Worm (Caenorhabditis elegans): ENCODE results near the gene unc-85.

Gene unc-85

ce11 chrII:4665359-4665758 lies 36.5 kb upstream of the unc-85 start, which contains the start of gene T05A7.11:
T05A7.11 (minus strand) TSS chrII:4665459.
- TF ChIP-seq Y53F4B.3 (GFP tag; IDR thresholded peaks at IDR 0.05) (no peak), him-1 (tag; optimal IDR thresholded peaks at IDR 0.05) (no peak), madf-8 (GFP tag; conservative IDR thresholded peaks at IDR 0.05) (no peak), atf-7 (tag; optimal IDR thresholded peaks at IDR 0.05) (no peak), F52B5.7 (tag; optimal IDR thresholded peaks at IDR 0.05) (no peak)

- TF ChIP-seq hmg-20 (GFP tag; IDR thresholded peaks at IDR 0.05): no peak
- no peak for TF ChIP-seq T26A5.8 (tag; optimal IDR thresholded peaks at IDR 0.05)
- TF ChIP-seq ccch-3 (GFP tag; optimal IDR thresholded peaks at IDR 0.05): no peak
- TF ChIP-seq ztf-6 (GFP tag; IDR thresholded peaks at IDR 0.05): no peak
- no peak for TF ChIP-seq K11D2.4 (GFP tag; IDR thresholded peaks at IDR 0.05)
- no peak for TF ChIP-seq attf-6 (GFP tag; IDR thresholded peaks at IDR 0.05)
- TF ChIP-seq F52B5.7 (tag; optimal IDR thresholded peaks at IDR 0.05): no peak
- no peak for TF ChIP-seq Y56A3A.18 (GFP tag; IDR thresholded peaks at IDR 0.05)
- no peak for TF ChIP-seq unc-130 (GFP tag; optimal IDR thresholded peaks at IDR 0.05)
Observed at ce11 chrII:4667572-4667971, 34.3 kb upstream of the unc-85 start, which contains the start of gene fut-5. fut-5 (minus strand) TSS chrII:4667672.

ce11 chrII:4671692-4672091 lies 30.2 kb upstream of the unc-85 start, which contains the start of gene T05A7.6:
T05A7.6 (minus strand) TSS chrII:4671792.
- TF ChIP-seq tlf-1 (GFP tag; optimal IDR thresholded peaks at IDR 0.05): no peak
- TF ChIP-seq pha-4 (tag; optimal IDR thresholded peaks at IDR 0.05): no peak
- TF ChIP-seq B0019.2 (GFP tag; conservative IDR thresholded peaks at IDR 0.05): no peak
- TF ChIP-seq mel-28 (tag; optimal IDR thresholded peaks at IDR 0.05; ENCODE audit: borderline replicate concordance): no peak
- no peak for TF ChIP-seq T26A5.8 (tag; optimal IDR thresholded peaks at IDR 0.05)
- no peak for TF ChIP-seq xnd-1 (tag; optimal IDR thresholded peaks at IDR 0.05)
- no peak for TF ChIP-seq attf-6 (GFP tag; IDR thresholded peaks at IDR 0.05)
- TF ChIP-seq cebp-2 (GFP tag; IDR thresholded peaks at IDR 0.05): no peak
- no peak for TF ChIP-seq F39B2.1 (GFP tag; IDR thresholded peaks at IDR 0.05)
- no peak for TF ChIP-seq ztf-3 (GFP tag; optimal IDR thresholded peaks at IDR 0.05)

ce11 chrII:4672584-4673110 lies 29.2 kb upstream of the unc-85 start, which contains the start of the genes clec-140 and hmg-11:
clec-140 (plus strand) TSS chrII:4673060.
hmg-11 (plus strand) TSS chrII:4673085.
- TF ChIP-seq attf-6 (GFP tag; IDR thresholded peaks at IDR 0.05): no peak
- no peak for TF ChIP-seq him-1 (tag; optimal IDR thresholded peaks at IDR 0.05)
- no peak for TF ChIP-seq ccch-3 (GFP tag; optimal IDR thresholded peaks at IDR 0.05)
- no peak for TF ChIP-seq ekl-4 (GFP tag; IDR thresholded peaks at IDR 0.05)
- no peak for TF ChIP-seq B0019.2 (GFP tag; conservative IDR thresholded peaks at IDR 0.05)
- TF ChIP-seq K12H6.12 (tag; optimal IDR thresholded peaks at IDR 0.05): no peak
- TF ChIP-seq attf-3 (GFP tag; conservative IDR thresholded peaks at IDR 0.05): 0 out of 2 replicates have a peak, but pooled peaks have one; percentile 25
- TF ChIP-seq pha-4 (tag; optimal IDR thresholded peaks at IDR 0.05): no peak
- TF ChIP-seq Y95B8A.8 (GFP tag; IDR thresholded peaks at IDR 0.05): no peak
- 0 out of 2 replicates have a peak, but pooled peaks have one; percentile 31 for TF ChIP-seq zfh-2 (GFP tag; conservative IDR thresholded peaks at IDR 0.05)
- TF ChIP-seq somi-1 (GFP tag; optimal IDR thresholded peaks at IDR 0.05): no peak
- 0 out of 2 replicates have a peak, but pooled peaks have one; percentile 33 for TF ChIP-seq mcd-1 (GFP tag; IDR thresholded peaks at IDR 0.05)
- TF ChIP-seq F57A8.1 (GFP tag; optimal IDR thresholded peaks at IDR 0.05): no peak
- peak; percentile 66 for TF ChIP-seq dox-1 (GFP tag; IDR thresholded peaks at IDR 0.05)
- TF ChIP-seq lin-35 (GFP tag; optimal IDR thresholded peaks at IDR 0.05): no peak
- 0 out of 2 replicates have a peak, but pooled peaks have one; percentile 29 for TF ChIP-seq madf-3 (GFP tag; IDR thresholded peaks at IDR 0.05)
- TF ChIP-seq snpc-3.4 (tag; optimal IDR thresholded peaks at IDR 0.05): no peak
- TF ChIP-seq lag-1 (GFP tag; IDR thresholded peaks at IDR 0.05): no peak
- no peak for TF ChIP-seq ceh-79 (tag; optimal IDR thresholded peaks at IDR 0.05)
- TF ChIP-seq bed-1 (GFP tag; IDR thresholded peaks at IDR 0.05): no peak
- peak; percentile 77 for TF ChIP-seq nhr-80 (tag; optimal IDR thresholded peaks at IDR 0.05)
- peak; percentile 7 for TF ChIP-seq die-1 (tag; optimal IDR thresholded peaks at IDR 0.05)
- TF ChIP-seq dpff-1 (tag; optimal IDR thresholded peaks at IDR 0.05): no peak
- TF ChIP-seq ztf-3 (GFP tag; optimal IDR thresholded peaks at IDR 0.05): no peak
- TF ChIP-seq bed-2 (GFP tag; IDR thresholded peaks at IDR 0.05): no peak
- no peak for TF ChIP-seq hrde-1 (tag; optimal IDR thresholded peaks at IDR 0.05; ENCODE audit: borderline replicate concordance)
- 0 out of 2 replicates have a peak, but pooled peaks have one; percentile 33 for TF ChIP-seq egl-44 (GFP tag; IDR thresholded peaks at IDR 0.05)
- no peak for TF ChIP-seq athp-1 (tag; optimal IDR thresholded peaks at IDR 0.05)
